Fruit fly (Drosophila melanogaster) whole organism, embryonic: ENCODE measurements around the gene CG8379.

Experiments used
- B-H1 ChIP-seq: fragments of 200-800 bp; sonication (Bioruptor generic); IDR thresholded peaks from 3 replicates; pipeline ENCODE4 v1.3.6; 2022; ENCODE audit warnings: missing biosample characterization, missing genetic modification characterization
- Bgb ChIP-seq: fragments of 200-800 bp; sonication (Bioruptor generic); IDR thresholded peaks from 2 replicates; pipeline ENCODE4 v1.3.6; 2022; ENCODE audit warnings: missing biosample characterization, missing genetic modification characterization; ENCODE audit not compliant: partially characterized antibody
- Blimp-1 ChIP-seq: fragments of 200-800 bp; sonication (Bioruptor generic); optimal IDR thresholded peaks from 3 replicates; lab custom pipeline; 2018; ENCODE audit warnings: missing biosample characterization, missing genetic modification characterization, mild to moderate bottlenecking, moderate library complexity, missing genetic modification reagents
- CG10147 ChIP-seq: fragments of 200-800 bp; sonication (Bioruptor generic); optimal IDR thresholded peaks from 2 replicates; lab custom pipeline; 2019; ENCODE audit warnings: missing biosample characterization, mild to moderate bottlenecking, missing genetic modification characterization, moderate library complexity
- CG10366 ChIP-seq: fragments of 200-800 bp; sonication (Bioruptor generic); IDR thresholded peaks from 2 replicates; pipeline ENCODE4 v1.3.6; 2022; ENCODE audit warnings: missing biosample characterization, missing genetic modification characterization
- CG11247 ChIP-seq: fragments of 200-800 bp; sonication (Bioruptor generic); IDR thresholded peaks from 2 replicates; pipeline ENCODE4 v1.3.6; 2022; ENCODE audit warnings: missing biosample characterization, missing genetic modification characterization
- CG11504 ChIP-seq: fragments of 200-800 bp; sonication (Bioruptor generic); optimal IDR thresholded peaks from 3 replicates; lab custom pipeline; 2019; ENCODE audit warnings: missing biosample characterization, mild to moderate bottlenecking, missing genetic modification characterization, moderate library complexity
- CG13123 ChIP-seq: fragments of 200-800 bp; sonication (Bioruptor generic); optimal IDR thresholded peaks from 2 replicates; lab custom pipeline; 2016; ENCODE audit warnings: missing biosample characterization, missing genetic modification characterization
- CG17328 ChIP-seq: fragments of 200-800 bp; sonication (Bioruptor generic); IDR thresholded peaks from 2 replicates; pipeline ENCODE4 v1.3.6; 2022; ENCODE audit warnings: missing biosample characterization, missing genetic modification characterization
- CG17361 ChIP-seq: fragments of 200-800 bp; sonication (Bioruptor generic); IDR thresholded peaks from 3 replicates; pipeline ENCODE4 v1.3.6; 2022; ENCODE audit warnings: missing biosample characterization, missing genetic modification characterization
- CG17912 ChIP-seq: fragments of 200-800 bp; sonication (Bioruptor generic); optimal IDR thresholded peaks from 2 replicates; lab custom pipeline; 2018; ENCODE audit warnings: missing biosample characterization, mild to moderate bottlenecking, missing genetic modification characterization
- CG1792 ChIP-seq: fragments of 200-800 bp; sonication (Bioruptor generic); optimal IDR thresholded peaks from 2 replicates; lab custom pipeline; 2016; ENCODE audit warnings: missing biosample characterization, missing genetic modification characterization
- CG18262 ChIP-seq: fragments of 200-800 bp; optimal IDR thresholded peaks from 3 replicates; lab custom pipeline; 2019; ENCODE audit warnings: missing biosample characterization, mild to moderate bottlenecking, missing genetic modification characterization, moderate library complexity
- CG3163 ChIP-seq: fragments of 200-800 bp; sonication (Bioruptor generic); optimal IDR thresholded peaks from 3 replicates; lab custom pipeline; 2016; ENCODE audit warnings: missing biosample characterization, missing genetic modification characterization
- CG32532 ChIP-seq: fragments of 200-800 bp; sonication (Bioruptor generic); IDR thresholded peaks from 2 replicates; pipeline ENCODE4 v1.3.6; 2022; ENCODE audit warnings: missing biosample characterization, missing genetic modification characterization
- CG4282 ChIP-seq: fragments of 200-800 bp; sonication (Bioruptor generic); optimal IDR thresholded peaks from 2 replicates; lab custom pipeline; 2016; ENCODE audit warnings: missing biosample characterization, missing genetic modification characterization
- CG6765 ChIP-seq: fragments of 200-800 bp; sonication (Bioruptor generic); optimal IDR thresholded peaks from 3 replicates; lab custom pipeline; 2017; ENCODE audit warnings: missing biosample characterization, mild to moderate bottlenecking, missing genetic modification characterization
- CG6813 ChIP-seq: fragments of 200-800 bp; sonication (Bioruptor generic); optimal IDR thresholded peaks from 2 replicates; lab custom pipeline; 2017; ENCODE audit warnings: missing biosample characterization, missing genetic modification characterization, mild to moderate bottlenecking, moderate library complexity, missing genetic modification reagents
- CG7372 ChIP-seq: fragments of 200-800 bp; sonication (Bioruptor generic); IDR thresholded peaks from 2 replicates; pipeline ENCODE4 v1.3.6; 2022; ENCODE audit warnings: missing biosample characterization, missing genetic modification characterization
- CG7928 ChIP-seq: fragments of 200-800 bp; sonication (Bioruptor generic); optimal IDR thresholded peaks from 2 replicates; lab custom pipeline; 2017; ENCODE audit warnings: missing biosample characterization, mild to moderate bottlenecking, missing genetic modification characterization
- CG9797 ChIP-seq: fragments of 200-800 bp; sonication (Bioruptor generic); optimal IDR thresholded peaks from 3 replicates; lab custom pipeline; 2018; ENCODE audit warnings: missing biosample characterization, mild to moderate bottlenecking, missing genetic modification characterization
- CG9876 ChIP-seq: fragments of 200-800 bp; sonication (Bioruptor generic); optimal IDR thresholded peaks from 2 replicates; lab custom pipeline; 2016; ENCODE audit warnings: missing biosample characterization, missing genetic modification characterization
- CrebB ChIP-seq: fragments of 200-800 bp; sonication (Bioruptor generic); optimal IDR thresholded peaks from 3 replicates; lab custom pipeline; 2018; ENCODE audit warnings: missing biosample characterization, mild to moderate bottlenecking, missing genetic modification characterization
- D19B ChIP-seq: fragments of 200-800 bp; sonication (Bioruptor generic); optimal IDR thresholded peaks from 2 replicates; lab custom pipeline; 2017; ENCODE audit warnings: missing biosample characterization, mild to moderate bottlenecking, missing genetic modification characterization
- Doc2 ChIP-seq: fragments of 200-800 bp; sonication (Bioruptor generic); IDR thresholded peaks from 2 replicates; pipeline ENCODE4 v1.3.6; 2022; ENCODE audit warnings: missing biosample characterization, missing genetic modification characterization
- Doc3 ChIP-seq: fragments of 200-800 bp; sonication (Bioruptor generic); IDR thresholded peaks from 3 replicates; pipeline ENCODE4 v1.3.6; 2022; ENCODE audit warnings: missing biosample characterization, missing genetic modification characterization; ENCODE audit not compliant: partially characterized antibody
- H15 ChIP-seq: fragments of 200-800 bp; sonication (Bioruptor generic); IDR thresholded peaks from 3 replicates; pipeline ENCODE4 v1.3.6; 2022; ENCODE audit warnings: missing biosample characterization, missing genetic modification characterization
- Hmr ChIP-seq: fragments of 200-800 bp; sonication (Bioruptor generic); optimal IDR thresholded peaks from 3 replicates; lab custom pipeline; 2017; ENCODE audit warnings: mild to moderate bottlenecking, missing biosample characterization, missing genetic modification reagents, missing genetic modification characterization
- Jarid2 ChIP-seq: fragments of 200-800 bp; sonication (Bioruptor generic); optimal IDR thresholded peaks from 3 replicates; lab custom pipeline; 2017; ENCODE audit warnings: mild to moderate bottlenecking, missing biosample characterization, missing genetic modification reagents, missing genetic modification characterization
- Six4 ChIP-seq: fragments of 200-800 bp; sonication (Bioruptor generic); optimal IDR thresholded peaks from 2 replicates; lab custom pipeline; 2016; ENCODE audit warnings: missing biosample characterization, missing genetic modification characterization
- aop ChIP-seq: fragments of 200-800 bp; sonication (Bioruptor generic); IDR thresholded peaks from 2 replicates; pipeline ENCODE4 v1.3.6; 2022; ENCODE audit warnings: missing biosample characterization, missing genetic modification characterization
- ash1 ChIP-seq: fragments of 200-800 bp; sonication (Bioruptor generic); optimal IDR thresholded peaks from 2 replicates; lab custom pipeline; 2018; ENCODE audit warnings: missing biosample characterization, mild to moderate bottlenecking, missing genetic modification characterization
- caup ChIP-seq: fragments of 200-800 bp; sonication (Bioruptor generic); optimal IDR thresholded peaks from 3 replicates; lab custom pipeline; 2017; ENCODE audit warnings: missing biosample characterization, mild to moderate bottlenecking, missing genetic modification characterization, moderate library complexity; ENCODE audit not compliant: severe bottlenecking
- corto ChIP-seq: fragments of 200-800 bp; sonication (Bioruptor generic); optimal IDR thresholded peaks from 2 replicates; lab custom pipeline; 2016; ENCODE audit warnings: missing biosample characterization, mild to moderate bottlenecking, missing genetic modification characterization, moderate library complexity
- dati ChIP-seq: fragments of 200-800 bp; sonication (Bioruptor generic); IDR thresholded peaks from 2 replicates; pipeline ENCODE4 v1.3.6; 2022; ENCODE audit warnings: missing biosample characterization, missing genetic modification characterization
- dmrt11E ChIP-seq: fragments of 200-800 bp; sonication (Bioruptor generic); optimal IDR thresholded peaks from 3 replicates; lab custom pipeline; 2018; ENCODE audit warnings: missing biosample characterization, mild to moderate bottlenecking, missing genetic modification characterization, moderate library complexity
- jigr1 ChIP-seq: fragments of 200-800 bp; sonication (Bioruptor generic); IDR thresholded peaks from 3 replicates; pipeline ENCODE4 v1.3.6; 2022; ENCODE audit warnings: missing biosample characterization, missing genetic modification characterization
- kay ChIP-seq: fragments of 200-800 bp; sonication (Bioruptor generic); optimal IDR thresholded peaks from 2 replicates; lab custom pipeline; 2016; ENCODE audit warnings: missing biosample characterization, missing genetic modification characterization
- maf-S ChIP-seq: fragments of 200-800 bp; sonication (Bioruptor generic); optimal IDR thresholded peaks from 2 replicates; lab custom pipeline; 2016; ENCODE audit warnings: missing biosample characterization, missing genetic modification characterization
- odd ChIP-seq: fragments of 200-800 bp; sonication (Bioruptor generic); optimal IDR thresholded peaks from 2 replicates; lab custom pipeline; 2017; ENCODE audit warnings: missing biosample characterization, mild to moderate bottlenecking, missing genetic modification characterization
- onecut ChIP-seq: fragments of 200-800 bp; sonication (Bioruptor generic); IDR thresholded peaks from 2 replicates; pipeline ENCODE4 v1.3.6; 2022; ENCODE audit warnings: missing biosample characterization, missing genetic modification characterization
- pb ChIP-seq: fragments of 200-800 bp; sonication (Bioruptor generic); optimal IDR thresholded peaks from 3 replicates; lab custom pipeline; 2016; ENCODE audit warnings: missing biosample characterization, missing genetic modification characterization
- pros ChIP-seq: fragments of 200-800 bp; sonication (Bioruptor generic); optimal IDR thresholded peaks from 3 replicates; lab custom pipeline; 2019; ENCODE audit warnings: missing biosample characterization, mild to moderate bottlenecking, missing genetic modification characterization, moderate library complexity
- repo ChIP-seq: fragments of 200-800 bp; sonication (Bioruptor generic); optimal IDR thresholded peaks from 2 replicates; lab custom pipeline; 2016; ENCODE audit warnings: missing biosample characterization, missing genetic modification characterization
- sim ChIP-seq: fragments of 200-800 bp; sonication (Bioruptor generic); IDR thresholded peaks from 2 replicates; pipeline ENCODE4 v1.3.6; 2022; ENCODE audit warnings: missing biosample characterization, missing genetic modification characterization
- slp2 ChIP-seq: fragments of 200-800 bp; sonication (Bioruptor generic); optimal IDR thresholded peaks from 2 replicates; lab custom pipeline; 2016; ENCODE audit warnings: missing biosample characterization, missing genetic modification characterization
- tap ChIP-seq: fragments of 200-800 bp; optimal IDR thresholded peaks from 3 replicates; lab custom pipeline; 2019; ENCODE audit warnings: missing biosample characterization, mild to moderate bottlenecking, missing genetic modification characterization, moderate library complexity
- tio ChIP-seq: fragments of 200-800 bp; sonication (Bioruptor generic); optimal IDR thresholded peaks from 2 replicates; lab custom pipeline; 2017; ENCODE audit warnings: missing biosample characterization, missing genetic modification characterization, inconsistent platforms
- tll ChIP-seq, 2 experiments: fragments of 200-800 bp in 1 of 2; fragments of >200 bp in 1 of 2; sonication (Bioruptor generic) in 1 of 2; optimal IDR thresholded peaks; 2 replicates each; lab custom pipeline; 2017 to 2019; ENCODE audit warnings: missing biosample characterization in 2 of 2, missing genetic modification characterization in 2 of 2, mild to moderate bottlenecking in 1 of 2, moderate library complexity in 1 of 2
- unpg ChIP-seq: fragments of 200-800 bp; sonication (Bioruptor generic); optimal IDR thresholded peaks from 3 replicates; lab custom pipeline; 2018; ENCODE audit warnings: missing biosample characterization, mild to moderate bottlenecking, missing genetic modification characterization, moderate library complexity

The CG8379 gene

DNA sequence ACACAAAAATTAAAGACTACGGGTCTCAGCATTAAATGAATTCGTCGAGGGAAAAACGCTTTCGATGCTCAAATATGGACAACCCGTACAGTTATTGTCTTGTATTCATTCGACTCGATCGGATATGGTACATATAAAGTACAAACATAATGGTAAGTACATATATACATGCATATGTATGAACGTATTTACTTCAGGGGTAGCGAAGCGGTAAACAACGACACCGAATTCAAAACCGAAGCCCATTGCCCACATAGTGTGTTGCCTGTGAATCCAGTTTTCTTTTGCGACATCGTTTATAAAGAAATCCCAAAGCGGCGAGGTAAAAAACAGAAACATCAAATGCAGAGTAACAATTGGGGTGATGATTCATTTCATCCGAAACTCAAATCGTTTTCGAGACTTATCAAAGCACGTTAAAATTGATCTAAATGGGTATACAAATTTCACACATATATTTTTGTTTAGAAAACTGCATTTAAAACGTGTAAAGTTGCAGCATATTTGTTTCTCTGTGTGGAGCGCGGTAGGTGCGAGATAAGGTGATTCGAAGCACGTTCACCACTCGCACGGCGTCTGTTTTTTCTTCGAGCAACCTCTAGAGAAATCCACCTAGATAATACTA is 11.8 kb upstream of the CG8379 start (continued):
- no peak for TF ChIP-seq tll (GFP tag; optimal IDR thresholded peaks at IDR 0.05; lab: Kevin White, UChicago)
- peak; percentile 13 for TF ChIP-seq CG1792 (GFP tag; lab: Kevin White, UChicago)
- TF ChIP-seq jigr1 (GFP tag; lab: Robert Waterston, UW), result no peak
- no peak for TF ChIP-seq CG6765 (GFP tag; lab: Kevin White, UChicago)
- TF ChIP-seq odd (GFP tag; lab: Kevin White, UChicago), result no peak
- no peak for TF ChIP-seq Jarid2 (GFP tag; lab: Kevin White, UChicago)
- TF ChIP-seq dati (GFP tag; lab: Robert Waterston, UW), result no peak
- no peak for TF ChIP-seq D19B (GFP tag; lab: Kevin White, UChicago)
- peak; percentile 40 for TF ChIP-seq unpg (GFP tag; lab: Kevin White, UChicago)
- TF ChIP-seq CG17912 (GFP tag; lab: Kevin White, UChicago), result no peak
- no peak for TF ChIP-seq caup (GFP tag; lab: Kevin White, UChicago)
- no peak for TF ChIP-seq CG4282 (GFP tag; lab: Kevin White, UChicago)
- no peak for TF ChIP-seq CG13123 (GFP tag; lab: Kevin White, UChicago)
- TF ChIP-seq CG11247 (GFP tag; lab: Robert Waterston, UW), result peak; percentile 53; the same call in 1 of the 2 replicates
- peak; percentile 67 for TF ChIP-seq CG32532 (GFP tag; lab: Robert Waterston, UW)
- TF ChIP-seq tio (GFP tag; lab: Kevin White, UChicago), result peak; percentile 46
- TF ChIP-seq Bgb (GFP tag; lab: Robert Waterston, UW), result no peak
- no peak for TF ChIP-seq CG7372 (GFP tag; lab: Robert Waterston, UW)
- TF ChIP-seq maf-S, result peak; percentile 7
- no peak for TF ChIP-seq aop (GFP tag; lab: Robert Waterston, UW)
- no peak for TF ChIP-seq Doc3 (GFP tag; lab: Robert Waterston, UW)
- TF ChIP-seq CG10147 (GFP tag; lab: Kevin White, UChicago), result peak; percentile 17
- TF ChIP-seq onecut (GFP tag; lab: Robert Waterston, UW), result 0 out of 2 replicates have a peak, but pooled peaks have one; percentile 8
- TF ChIP-seq Hmr (GFP tag; lab: Kevin White, UChicago), result no peak
- peak; percentile 48; the same call in 2 of the 3 replicates for TF ChIP-seq B-H1 (GFP tag; lab: Robert Waterston, UW)
- TF ChIP-seq tap, result no peak
- TF ChIP-seq CG18262, result peak; percentile 26
- peak; percentile 14 for TF ChIP-seq Six4 (GFP tag; lab: Kevin White, UChicago)
- peak; percentile 36 for TF ChIP-seq dmrt11E (tag; lab: Kevin White, UChicago)
- peak; percentile 64 for TF ChIP-seq kay
- no peak for TF ChIP-seq CG17361 (GFP tag; lab: Robert Waterston, UW)
- TF ChIP-seq pros (GFP tag; lab: Kevin White, UChicago), result peak; percentile 82
- TF ChIP-seq pb (GFP tag; lab: Kevin White, UChicago), result no peak
- no peak for TF ChIP-seq CrebB (tag; lab: Kevin White, UChicago)
- TF ChIP-seq CG11504 (tag; lab: Kevin White, UChicago), result peak; percentile 44
- TF ChIP-seq CG7928, result no peak
- no peak for TF ChIP-seq repo
- peak; percentile 34 for TF ChIP-seq CG6813 (GFP tag; lab: Kevin White, UChicago)
- no peak for TF ChIP-seq CG3163 (GFP tag; lab: Kevin White, UChicago)
- no peak for TF ChIP-seq Doc2 (GFP tag; lab: Robert Waterston, UW)
- TF ChIP-seq ash1 (GFP tag; lab: Kevin White, UChicago), result no peak
- peak; percentile 17 for TF ChIP-seq slp2 (GFP tag; lab: Kevin White, UChicago)
- no peak for TF ChIP-seq CG17328 (GFP tag; lab: Robert Waterston, UW)
- no peak for TF ChIP-seq CG9876 (GFP tag; lab: Kevin White, UChicago)
- TF ChIP-seq H15, result peak; percentile 46; the same call in 1 of the 3 replicates
- no peak for TF ChIP-seq sim (GFP tag; lab: Robert Waterston, UW)
- TF ChIP-seq CG10366 (GFP tag; lab: Robert Waterston, UW), result peak; percentile 63
- no peak for TF ChIP-seq CG9797 (GFP tag; lab: Kevin White, UChicago)
- TF ChIP-seq corto (GFP tag; lab: Kevin White, UChicago), result no peak
- peak; percentile 42 for TF ChIP-seq Blimp-1 (GFP tag; lab: Kevin White, UChicago)
